Fruit fly (Drosophila melanogaster): ENCODE data around the gene CG46448.

Gene CG46448

DNA sequence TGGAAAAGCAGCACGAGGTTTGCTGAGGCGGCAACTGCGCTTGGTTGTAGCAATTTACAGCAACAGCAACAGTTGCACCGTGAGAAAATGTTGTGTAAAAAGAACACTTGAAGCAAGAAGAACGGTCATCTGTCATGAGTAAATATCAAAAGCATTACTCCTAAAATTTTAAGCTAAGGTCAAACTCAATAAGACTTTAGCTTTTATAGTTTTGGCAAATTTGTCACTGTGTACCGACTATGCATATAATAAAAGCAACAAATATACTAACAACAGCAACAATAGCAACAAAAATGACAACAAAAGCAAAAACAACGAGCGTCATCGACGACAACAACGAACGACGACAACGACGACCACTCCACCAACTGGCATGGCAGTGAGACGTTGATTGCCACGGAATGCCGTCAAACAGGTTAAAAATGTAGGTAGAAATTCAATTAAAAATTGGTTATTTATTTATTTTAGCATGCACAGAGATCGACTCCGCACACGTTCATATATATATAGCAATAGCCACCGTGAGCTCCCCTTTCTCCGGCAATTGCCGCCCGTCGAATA, 42.1 kb downstream of the CG46448 start (continued):
- TF ChIP-seq salr (GFP tag; optimal IDR thresholded peaks at IDR 0.05): peak; percentile 98 to 99
- TF ChIP-seq dac (GFP tag; optimal IDR thresholded peaks at IDR 0.05): peak; percentile 98
- peak; percentile 99 for TF ChIP-seq CG1621 (tag; optimal IDR thresholded peaks at IDR 0.05)
- peak; percentile 98 for TF ChIP-seq Eip75B (GFP tag; optimal IDR thresholded peaks at IDR 0.05)
- TF ChIP-seq Smox (GFP tag; optimal IDR thresholded peaks at IDR 0.05): peak; percentile 82
- TF ChIP-seq CG3032 (tag; optimal IDR thresholded peaks at IDR 0.05): peak; percentile 99
- peak; percentile 98 for TF ChIP-seq CG7368 (GFP tag; optimal IDR thresholded peaks at IDR 0.05)
- TF ChIP-seq OdsH (GFP tag; optimal IDR thresholded peaks at IDR 0.05): peak; percentile 99
- peak; percentile 99 for TF ChIP-seq spab (GFP tag; optimal IDR thresholded peaks at IDR 0.05)
- TF ChIP-seq CG6163 (GFP tag; IDR thresholded peaks at IDR 0.05): peak; percentile 99
- peak; percentile 88 for TF ChIP-seq CG31627 (GFP tag; optimal IDR thresholded peaks at IDR 0.05)
- peak; percentile 97 for TF ChIP-seq Gug (GFP tag; IDR thresholded peaks at IDR 0.05)
- peak; percentile 96 for TF ChIP-seq CG8632 (GFP tag; optimal IDR thresholded peaks at IDR 0.05)
- TF ChIP-seq fd85E (GFP tag; optimal IDR thresholded peaks at IDR 0.05): peak; percentile 90
- TF ChIP-seq CG11762 (GFP tag; optimal IDR thresholded peaks at IDR 0.05; ENCODE audit: insufficient read depth): peak; percentile 98

dm6 chr2L:2434222-2434621, 42.8 kb downstream of the CG46448 start:
- peak; percentile 26; the same call in 1 of the 3 replicates for TF ChIP-seq CG8119 (GFP tag; IDR thresholded peaks at IDR 0.05)
- TF ChIP-seq CG10669 (GFP tag; optimal IDR thresholded peaks at IDR 0.05): peak; percentile 22
- peak; percentile 4 for TF ChIP-seq pdm3 (GFP tag; optimal IDR thresholded peaks at IDR 0.05)
- no peak for TF ChIP-seq ss (GFP tag; optimal IDR thresholded peaks at IDR 0.05)
- peak; percentile 51 for TF ChIP-seq Hr4 (GFP tag; optimal IDR thresholded peaks at IDR 0.05)
- TF ChIP-seq CG3919 (GFP tag; optimal IDR thresholded peaks at IDR 0.05): peak; percentile 11
- no peak for TF ChIP-seq CG10631 (GFP tag; optimal IDR thresholded peaks at IDR 0.05)
- TF ChIP-seq CG15336 (GFP tag; IDR thresholded peaks at IDR 0.05): peak; percentile 36; the same call in 1 of the 2 replicates
- TF ChIP-seq CG6163 (GFP tag; IDR thresholded peaks at IDR 0.05): peak; percentile 53; the same call in 2 of the 3 replicates
- no peak for TF ChIP-seq CG11762 (GFP tag; optimal IDR thresholded peaks at IDR 0.05; ENCODE audit: insufficient read depth)
- TF ChIP-seq CG32006 (GFP tag; optimal IDR thresholded peaks at IDR 0.05): peak; percentile 62
- TF ChIP-seq Blimp-1 (GFP tag; optimal IDR thresholded peaks at IDR 0.05): no peak
- no peak for TF ChIP-seq salr (GFP tag; optimal IDR thresholded peaks at IDR 0.05)
- no peak for TF ChIP-seq Eip75B (GFP tag; optimal IDR thresholded peaks at IDR 0.05)
- no peak for TF ChIP-seq Eip93F (GFP tag; optimal IDR thresholded peaks at IDR 0.05)
- TF ChIP-seq OdsH (GFP tag; optimal IDR thresholded peaks at IDR 0.05): peak; percentile 12
- peak; percentile 60 for TF ChIP-seq Eip78C (GFP tag)
- peak; percentile 46; the same call in 1 of the 3 replicates for TF ChIP-seq eg (GFP tag; IDR thresholded peaks at IDR 0.05)
- TF ChIP-seq achi (GFP tag; optimal IDR thresholded peaks at IDR 0.05): peak; percentile 3
- TF ChIP-seq CG31627 (GFP tag; optimal IDR thresholded peaks at IDR 0.05): peak; percentile 2

- TF ChIP-seq svp (GFP tag): peak; percentile 56
- TF ChIP-seq CG11294 (GFP tag; IDR thresholded peaks at IDR 0.05): no peak
- TF ChIP-seq Blimp-1 (GFP tag; optimal IDR thresholded peaks at IDR 0.05): no peak
- peak; percentile 21 for TF ChIP-seq Sox14 (GFP tag; optimal IDR thresholded peaks at IDR 0.05)
- TF ChIP-seq Hr38 (GFP tag; optimal IDR thresholded peaks at IDR 0.05): no peak
- no peak for TF ChIP-seq CG8119 (GFP tag; IDR thresholded peaks at IDR 0.05)
- TF ChIP-seq OdsH (GFP tag; optimal IDR thresholded peaks at IDR 0.05): peak; percentile 20
- TF ChIP-seq vri (GFP tag; optimal IDR thresholded peaks at IDR 0.05): no peak
- TF ChIP-seq acj6 (GFP tag; optimal IDR thresholded peaks at IDR 0.05): peak; percentile 33
- TF ChIP-seq CG31627 (GFP tag; optimal IDR thresholded peaks at IDR 0.05): peak; percentile 9
- peak; percentile 23 for TF ChIP-seq CG6792 (GFP tag; optimal IDR thresholded peaks at IDR 0.05)
- TF ChIP-seq Ets96B (tag; optimal IDR thresholded peaks at IDR 0.05): peak; percentile 48
- peak; percentile 18 for TF ChIP-seq CG7368 (GFP tag; optimal IDR thresholded peaks at IDR 0.05)
- no peak for TF ChIP-seq CG16779 (tag; optimal IDR thresholded peaks at IDR 0.05)
- no peak for TF ChIP-seq Smox (GFP tag; optimal IDR thresholded peaks at IDR 0.05)
- peak; percentile 34 for TF ChIP-seq dsx (GFP tag; optimal IDR thresholded peaks at IDR 0.05; ENCODE audit: poor library complexity, severe bottlenecking)
- TF ChIP-seq Sox15 (GFP tag; optimal IDR thresholded peaks at IDR 0.05): no peak
- no peak for TF ChIP-seq CG11762 (GFP tag; optimal IDR thresholded peaks at IDR 0.05; ENCODE audit: insufficient read depth)
- TF ChIP-seq Eip78C (GFP tag): peak; percentile 84
- TF ChIP-seq CG32006 (GFP tag; optimal IDR thresholded peaks at IDR 0.05): no peak
- peak; percentile 17 for TF ChIP-seq CG8319 (GFP tag; optimal IDR thresholded peaks at IDR 0.05)
- TF ChIP-seq CG9139 (GFP tag; optimal IDR thresholded peaks at IDR 0.05): no peak
- peak; percentile 44 for TF ChIP-seq CG3919 (GFP tag; optimal IDR thresholded peaks at IDR 0.05)
- TF ChIP-seq CG6276 (GFP tag; optimal IDR thresholded peaks at IDR 0.05): no peak
- peak; percentile 34 for TF ChIP-seq CG3032 (tag; optimal IDR thresholded peaks at IDR 0.05)
- TF ChIP-seq achi (GFP tag; optimal IDR thresholded peaks at IDR 0.05): peak; percentile 39
- TF ChIP-seq CG10669 (GFP tag; optimal IDR thresholded peaks at IDR 0.05): peak; percentile 52
- peak; percentile 39 for TF ChIP-seq spab (GFP tag; optimal IDR thresholded peaks at IDR 0.05)
- TF ChIP-seq salr (GFP tag; optimal IDR thresholded peaks at IDR 0.05): peak in 1 of 2 experiments; percentile 28
- peak; percentile 35 for TF ChIP-seq fd59A (GFP tag; optimal IDR thresholded peaks at IDR 0.05)
These were observed 44.8 kb downstream of the CG46448 start for dm6 chr2L:2436258-2436657.
